Fruit fly (Drosophila melanogaster) whole organism, prepupa: ENCODE data around the gene Dic4.

Experiments used
- Blimp-1 ChIP-seq: fragments of 200-800 bp; sonication (Bioruptor generic); optimal IDR thresholded peaks from 3 replicates; lab custom pipeline; 2017; ENCODE audit warnings: missing biosample characterization, missing genetic modification characterization, mild to moderate bottlenecking, moderate library complexity, missing genetic modification reagents
- CG10631 ChIP-seq: fragments of 200-800 bp; sonication (Bioruptor generic); optimal IDR thresholded peaks from 2 replicates; lab custom pipeline; 2016; ENCODE audit warnings: missing biosample characterization, missing genetic modification characterization
- CG11762 ChIP-seq: fragments of 200-800 bp; sonication (Bioruptor generic); optimal IDR thresholded peaks from 3 replicates; lab custom pipeline; 2016; ENCODE audit warnings: missing biosample characterization, missing genetic modification characterization; ENCODE audit not compliant: insufficient read depth
- CG11902 ChIP-seq: fragments of 200-800 bp; sonication (Bioruptor generic); optimal IDR thresholded peaks from 3 replicates; lab custom pipeline; 2016; ENCODE audit warnings: missing biosample characterization, missing genetic modification characterization
- CG15336 ChIP-seq: fragments of 200-800 bp; sonication (Bioruptor generic); IDR thresholded peaks from 2 replicates; pipeline ENCODE4 v1.3.6; 2022; ENCODE audit warnings: missing biosample characterization, missing genetic modification characterization
- CG3032 ChIP-seq: fragments of 200-800 bp; optimal IDR thresholded peaks from 2 replicates; lab custom pipeline; 2019; ENCODE audit warnings: missing biosample characterization, mild to moderate bottlenecking, missing genetic modification characterization, moderate library complexity
- CG31627 ChIP-seq: fragments of 200-800 bp; sonication (Bioruptor generic); optimal IDR thresholded peaks from 3 replicates; lab custom pipeline; 2016; ENCODE audit warnings: missing biosample characterization, missing genetic modification characterization
- CG3919 ChIP-seq: fragments of 200-800 bp; sonication (Bioruptor generic); optimal IDR thresholded peaks from 3 replicates; lab custom pipeline; 2016; ENCODE audit warnings: missing biosample characterization, missing genetic modification characterization
- CG6276 ChIP-seq: fragments of 200-800 bp; sonication (Bioruptor generic); optimal IDR thresholded peaks from 2 replicates; lab custom pipeline; 2017; ENCODE audit warnings: missing biosample characterization, mild to moderate bottlenecking, missing genetic modification characterization
- CG6792 ChIP-seq: fragments of 200-800 bp; sonication (Bioruptor generic); optimal IDR thresholded peaks from 3 replicates; lab custom pipeline; 2016; ENCODE audit warnings: missing biosample characterization, missing genetic modification characterization
- CG6808 ChIP-seq: fragments of 200-800 bp; sonication (Bioruptor generic); optimal IDR thresholded peaks from 3 replicates; lab custom pipeline; 2017; ENCODE audit warnings: missing biosample characterization, missing genetic modification characterization, mild to moderate bottlenecking, moderate library complexity, missing genetic modification reagents
- CG6854 ChIP-seq: fragments of 200-800 bp; sonication (Bioruptor generic); optimal IDR thresholded peaks from 2 replicates; lab custom pipeline; 2017; ENCODE audit warnings: missing biosample characterization, mild to moderate bottlenecking, missing genetic modification characterization
- CG8119 ChIP-seq: fragments of 200-800 bp; sonication (Bioruptor generic); IDR thresholded peaks from 3 replicates; pipeline ENCODE4 v1.3.6; 2022; ENCODE audit warnings: missing biosample characterization, missing genetic modification characterization
- CG8319 ChIP-seq: fragments of 200-800 bp; sonication (Bioruptor generic); optimal IDR thresholded peaks from 3 replicates; lab custom pipeline; 2016; ENCODE audit warnings: missing biosample characterization, missing genetic modification characterization
- Eip75B ChIP-seq: fragments of 200-800 bp; sonication (Bioruptor generic); optimal IDR thresholded peaks from 3 replicates; lab custom pipeline; 2016; ENCODE audit warnings: missing biosample characterization, missing genetic modification characterization
- Eip78C ChIP-seq: fragments of 200-800 bp; sonication (Bioruptor generic); peaks from one replicate; lab custom pipeline; 2016; ENCODE audit warnings: missing biosample characterization, missing genetic modification characterization
- Eip93F ChIP-seq: fragments of 200-800 bp; sonication (Bioruptor generic); optimal IDR thresholded peaks from 2 replicates; lab custom pipeline; 2016; ENCODE audit warnings: missing biosample characterization, mild to moderate bottlenecking, missing genetic modification characterization
- Ets96B ChIP-seq: fragments of 200-800 bp; optimal IDR thresholded peaks from 2 replicates; lab custom pipeline; 2019; ENCODE audit warnings: missing biosample characterization, mild to moderate bottlenecking, missing genetic modification characterization, moderate library complexity
- Gug ChIP-seq: fragments of 200-800 bp; sonication (Bioruptor generic); IDR thresholded peaks from 2 replicates; pipeline ENCODE4 v1.3.6; 2022; ENCODE audit warnings: missing biosample characterization, missing genetic modification characterization
- Hr38 ChIP-seq: sonication (Bioruptor generic); optimal IDR thresholded peaks from 2 replicates; lab custom pipeline; 2016; ENCODE audit warnings: missing biosample characterization, missing genetic modification characterization
- Hr39 ChIP-seq: fragments of 200-800 bp; sonication (Bioruptor generic); optimal IDR thresholded peaks from 2 replicates; lab custom pipeline; 2016; ENCODE audit warnings: missing biosample characterization, missing genetic modification characterization
- Hr4 ChIP-seq: fragments of 200-800 bp; sonication (Bioruptor generic); optimal IDR thresholded peaks from 3 replicates; lab custom pipeline; 2016; ENCODE audit warnings: missing biosample characterization, missing genetic modification characterization
- OdsH ChIP-seq: fragments of 200-800 bp; sonication (Bioruptor generic); optimal IDR thresholded peaks from 3 replicates; lab custom pipeline; 2016; ENCODE audit warnings: missing biosample characterization, missing genetic modification characterization
- Smox ChIP-seq: fragments of 200-800 bp; sonication (Bioruptor generic); optimal IDR thresholded peaks from 3 replicates; lab custom pipeline; 2016; ENCODE audit warnings: missing biosample characterization, missing genetic modification characterization
- Sox14 ChIP-seq: fragments of 200-800 bp; sonication (Bioruptor generic); optimal IDR thresholded peaks from 3 replicates; lab custom pipeline; 2016; ENCODE audit warnings: missing biosample characterization, missing genetic modification characterization
- acj6 ChIP-seq: fragments of 200-800 bp; sonication (Bioruptor generic); optimal IDR thresholded peaks from 3 replicates; lab custom pipeline; 2016; ENCODE audit warnings: missing biosample characterization, missing genetic modification characterization
- cyc ChIP-seq: fragments of 200-800 bp; sonication (Bioruptor generic); optimal IDR thresholded peaks from 3 replicates; lab custom pipeline; 2016; ENCODE audit warnings: missing biosample characterization, missing genetic modification characterization
- dsx ChIP-seq: fragments of 200-800 bp; optimal IDR thresholded peaks from 3 replicates; lab custom pipeline; 2019; ENCODE audit warnings: missing biosample characterization, mild to moderate bottlenecking, missing genetic modification characterization, moderate library complexity; ENCODE audit not compliant: poor library complexity, severe bottlenecking
- esn ChIP-seq: fragments of 200-800 bp; sonication (Bioruptor generic); optimal IDR thresholded peaks from 2 replicates; lab custom pipeline; 2016; ENCODE audit warnings: missing biosample characterization, mild to moderate bottlenecking, missing genetic modification characterization, moderate library complexity
- fd59A ChIP-seq: fragments of 200-800 bp; sonication (Bioruptor generic); optimal IDR thresholded peaks from 2 replicates; lab custom pipeline; 2017; ENCODE audit warnings: missing biosample characterization, mild to moderate bottlenecking, missing genetic modification characterization, missing genetic modification reagents
- net ChIP-seq: fragments of 200-800 bp; sonication (Bioruptor generic); optimal IDR thresholded peaks from 3 replicates; lab custom pipeline; 2016; ENCODE audit warnings: missing biosample characterization, missing genetic modification characterization
- pdm3 ChIP-seq: fragments of 200-800 bp; sonication (Bioruptor generic); optimal IDR thresholded peaks from 3 replicates; lab custom pipeline; 2016; ENCODE audit warnings: missing biosample characterization, missing genetic modification characterization
- salr ChIP-seq, 2 experiments: fragments of 200-800 bp; sonication (Bioruptor generic); optimal IDR thresholded peaks; 3 replicates each; lab custom pipeline; 2016 to 2018; ENCODE audit warnings: missing biosample characterization in 2 of 2, missing genetic modification characterization in 2 of 2, mild to moderate bottlenecking in 1 of 2
- ss ChIP-seq, 2 experiments: fragments of 200-800 bp; sonication (Bioruptor generic); optimal IDR thresholded peaks; 2 replicates in 1 of 2; 3 replicates in 1 of 2; lab custom pipeline; 2017 to 2018; ENCODE audit warnings: mild to moderate bottlenecking in 2 of 2, missing biosample characterization in 2 of 2, missing genetic modification characterization in 2 of 2, moderate library complexity in 1 of 2

Dic4 gene

dm6 chr3L:18698312-18698711 is at the start of gene Dic4:
Dic4 (minus strand) TSS chr3L:18698412.
- no peak for TF ChIP-seq CG11902 (GFP tag; lab: Kevin White, UChicago)
- no peak for TF ChIP-seq Hr4 (GFP tag; lab: Kevin White, UChicago)
- no peak for TF ChIP-seq Blimp-1 (GFP tag; lab: Kevin White, UChicago)
- no peak for TF ChIP-seq Gug (GFP tag; lab: Robert Waterston, UW)
- TF ChIP-seq Hr39 (GFP tag; lab: Kevin White, UChicago), result no peak

- TF ChIP-seq net (GFP tag; lab: Kevin White, UChicago) (no peak), CG11762 (GFP tag; lab: Kevin White, UChicago) (no peak), Eip75B (no peak), Ets96B (no peak), CG6792 (GFP tag; lab: Kevin White, UChicago) (no peak), pdm3 (no peak), CG6854 (GFP tag; lab: Kevin White, UChicago) (no peak), acj6 (no peak), salr (GFP tag; optimal IDR thresholded peaks at IDR 0.05; lab: Kevin White, UChicago) (no peak), CG6808 (GFP tag; lab: Kevin White, UChicago) (no peak), Eip78C (GFP tag; lab: Kevin White, UChicago) (no peak), CG15336 (GFP tag; lab: Robert Waterston, UW) (no peak), Hr38 (GFP tag; lab: Kevin White, UChicago) (no peak), Smox (GFP tag; lab: Kevin White, UChicago) (no peak), CG3919 (GFP tag; lab: Kevin White, UChicago) (no peak)
Observed at dm6 chr3L:18746169-18746568, 48.0 kb upstream of the Dic4 start.

dm6 chr3L:18745647-18746046 is 47.4 kb upstream of the Dic4 start, which contains the start of gene MED11:
MED11 (plus strand) TSS chr3L:18745856.
- peak; percentile 6 for TF ChIP-seq Sox14 (GFP tag; lab: Kevin White, UChicago)
- TF ChIP-seq Smox (GFP tag; lab: Kevin White, UChicago), result no peak

dm6 chr3L:18744188-18744587 is 46.0 kb upstream of the Dic4 start, which contains the start of gene CG6885:
CG6885 (plus strand) TSS chr3L:18744488.
- no peak for TF ChIP-seq Eip78C (GFP tag; lab: Kevin White, UChicago)
- no peak for TF ChIP-seq CG8119 (GFP tag; lab: Robert Waterston, UW)
- no peak for TF ChIP-seq OdsH
- no peak for TF ChIP-seq dsx (GFP tag; lab: Kevin White, UChicago)
- no peak for TF ChIP-seq fd59A (GFP tag; lab: Kevin White, UChicago)
- no peak for TF ChIP-seq CG6808 (GFP tag; lab: Kevin White, UChicago)
- TF ChIP-seq pdm3, result no peak
- TF ChIP-seq cyc (GFP tag; lab: Kevin White, UChicago), result no peak
- no peak for TF ChIP-seq CG8319 (GFP tag; lab: Kevin White, UChicago)
- TF ChIP-seq Eip93F (GFP tag; lab: Kevin White, UChicago), result no peak
- TF ChIP-seq CG15336 (GFP tag; lab: Robert Waterston, UW), result no peak
- TF ChIP-seq ss (GFP tag; optimal IDR thresholded peaks at IDR 0.05; lab: Kevin White, UChicago), result no peak
- TF ChIP-seq CG31627 (GFP tag; lab: Kevin White, UChicago), result no peak
- no peak for TF ChIP-seq CG10631
- no peak for TF ChIP-seq esn (GFP tag; lab: Kevin White, UChicago)
- no peak for TF ChIP-seq CG6276 (GFP tag; lab: Kevin White, UChicago)
- no peak for TF ChIP-seq Sox14 (GFP tag; lab: Kevin White, UChicago)
- no peak for TF ChIP-seq Ets96B
- TF ChIP-seq CG3032, result no peak
- no peak for TF ChIP-seq CG11762 (GFP tag; lab: Kevin White, UChicago)
